Fruit fly (Drosophila melanogaster): ENCODE data around the gene HDAC4.

DNA sequence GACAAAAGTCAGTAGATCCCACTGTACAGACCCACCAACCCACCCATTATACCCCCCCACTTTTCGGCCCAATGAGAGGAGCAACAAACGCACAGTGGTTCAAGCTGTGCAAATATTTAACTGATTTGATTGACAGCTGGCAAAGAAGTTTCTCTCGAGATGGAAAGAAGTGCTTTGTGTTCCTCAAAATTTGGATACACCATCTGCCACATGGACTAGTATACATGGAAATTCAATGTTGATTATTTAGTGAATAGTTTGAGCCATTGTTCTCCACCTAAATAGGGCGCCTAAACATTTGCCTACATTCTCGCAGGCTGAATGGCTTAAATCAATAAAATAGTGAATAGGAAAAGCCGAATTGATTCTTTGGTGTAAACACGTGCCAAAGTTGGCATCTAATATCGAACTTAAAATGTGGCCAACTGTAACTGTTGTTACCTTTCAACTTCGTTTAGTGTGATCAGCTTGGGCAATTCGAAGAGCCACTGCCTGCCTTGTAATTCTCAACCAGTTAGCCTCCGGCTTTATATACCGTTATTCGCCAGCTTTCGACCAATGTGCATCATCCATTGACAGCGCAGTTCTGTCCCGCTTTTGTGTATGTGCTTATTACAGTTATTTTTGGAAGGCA is 4.1 kb downstream of the HDAC4 start:
- TF ChIP-seq dmrt93B (GFP tag; optimal IDR thresholded peaks at IDR 0.05) (no peak), Dif (GFP tag; optimal IDR thresholded peaks at IDR 0.05; ENCODE audit: partially characterized antibody) (no peak), psq (GFP tag; optimal IDR thresholded peaks at IDR 0.05) (no peak)
